Worm (Caenorhabditis elegans) whole organism, mixed stage, embryonic: ENCODE measurements around the gene ZC190.5.

Experiments used
- ceh-43 ChIP-seq: fragments of 200-800 bp; sonication (Bioruptor generic); optimal IDR thresholded peaks from 2 replicates; lab custom pipeline; 2018; ENCODE audit warnings: mild to moderate bottlenecking, missing genetic modification characterization, moderate library complexity, missing compliant biosample characterization
- ces-1 ChIP-seq: fragments of 150-350 bp; optimal IDR thresholded peaks from 2 replicates; lab custom pipeline; 2014; ENCODE audit warnings: missing biosample characterization, missing genetic modification reagents, missing genetic modification characterization
- elt-1 ChIP-seq: sonication (generic microtip); optimal IDR thresholded peaks from 2 replicates; lab custom pipeline; 2017; ENCODE audit warnings: missing genetic modification characterization, mild to moderate bottlenecking, missing compliant biosample characterization, antibody characterized with exemption, moderate library complexity, borderline replicate concordance; ENCODE audit not compliant: insufficient read depth
- lsy-2 ChIP-seq: fragments of 150-350 bp; optimal IDR thresholded peaks from 2 replicates; lab custom pipeline; 2014; ENCODE audit warnings: missing biosample characterization, missing genetic modification characterization
- nhr-2 ChIP-seq: fragments of 150-350 bp; optimal IDR thresholded peaks from 2 replicates; lab custom pipeline; 2014; ENCODE audit warnings: missing biosample characterization, missing genetic modification characterization
- nhr-237 ChIP-seq: fragments of 150-350 bp; optimal IDR thresholded peaks from 2 replicates; lab custom pipeline; 2014; ENCODE audit warnings: missing biosample characterization, missing genetic modification characterization
- nhr-28 ChIP-seq: fragments of 150-350 bp; optimal IDR thresholded peaks from 2 replicates; lab custom pipeline; 2014; ENCODE audit warnings: missing biosample characterization, missing genetic modification characterization
- pha-4 ChIP-seq: fragments of 150-350 bp; optimal IDR thresholded peaks from 2 replicates; lab custom pipeline; 2018; ENCODE audit warnings: missing biosample characterization, missing genetic modification reagents, missing genetic modification characterization
- snpc-4 ChIP-seq: fragments of 150-350 bp; optimal IDR thresholded peaks from 2 replicates; lab custom pipeline; 2014; ENCODE audit warnings: missing biosample characterization, missing genetic modification characterization
- sptf-1 ChIP-seq: sonication (generic microtip); optimal IDR thresholded peaks from 2 replicates; lab custom pipeline; 2017; ENCODE audit warnings: mild to moderate bottlenecking, missing genetic modification characterization, moderate library complexity, missing compliant biosample characterization
- tbx-8 ChIP-seq: fragments of 200-800 bp; sonication (Bioruptor generic); optimal IDR thresholded peaks from 2 replicates; lab custom pipeline; 2018; ENCODE audit warnings: mild to moderate bottlenecking, missing genetic modification characterization, moderate library complexity, missing compliant biosample characterization
- unc-39 ChIP-seq: fragments of 150-350 bp; optimal IDR thresholded peaks from 2 replicates; lab custom pipeline; 2014; ENCODE audit warnings: missing biosample characterization, missing genetic modification characterization

DNA sequence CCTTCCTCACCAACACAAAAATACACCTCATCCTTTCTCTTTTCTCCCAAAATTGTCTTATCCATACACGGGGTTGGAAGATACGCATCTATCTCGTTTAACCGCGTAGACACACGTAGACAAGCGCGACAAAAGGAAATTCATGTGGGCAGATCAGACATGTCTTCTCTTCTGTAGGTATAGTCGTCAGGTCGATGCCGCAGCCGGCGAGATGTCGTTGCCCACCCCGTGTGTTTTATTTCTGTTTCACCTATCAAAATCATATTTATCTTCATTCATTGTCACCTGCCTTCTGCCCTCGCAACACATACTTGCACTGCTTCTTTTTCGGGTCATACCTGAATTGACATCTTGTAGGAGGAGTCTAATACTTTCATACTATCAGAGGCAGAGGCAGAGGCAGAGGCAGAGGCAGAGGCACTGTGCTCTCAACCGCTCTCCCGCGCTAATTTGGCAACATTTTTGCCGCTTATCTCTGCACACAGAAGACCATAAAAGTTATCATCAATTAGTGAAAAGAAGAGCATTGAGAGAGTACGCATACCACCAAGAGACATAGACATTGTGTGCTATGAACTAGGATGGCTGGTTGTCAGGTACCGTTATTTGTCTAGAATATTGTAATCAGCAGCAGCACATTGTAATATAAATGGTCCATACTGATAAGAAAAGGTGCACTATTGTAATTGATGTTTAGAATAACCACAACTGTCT, 12.0 kb downstream of the ZC190.5 start:
- no peak for TF ChIP-seq sptf-1 (tag; lab: Kevin White, UChicago)
- no peak for TF ChIP-seq nhr-237 (tag; lab: Kevin White, UChicago)
- TF ChIP-seq lsy-2 (tag; lab: Kevin White, UChicago) = no peak
- no peak for TF ChIP-seq nhr-2
- TF ChIP-seq unc-39 = no peak
- TF ChIP-seq tbx-8 (GFP tag; lab: Kevin White, UChicago) = no peak
- peak; percentile 60 for TF ChIP-seq elt-1 (tag; lab: Kevin White, UChicago)
- TF ChIP-seq snpc-4 (tag; lab: Kevin White, UChicago) = no peak
- no peak for TF ChIP-seq nhr-28 (tag; lab: Kevin White, UChicago)
- no peak for TF ChIP-seq ceh-43 (GFP tag; lab: Kevin White, UChicago)
- no peak for TF ChIP-seq pha-4 (tag; lab: Kevin White, UChicago)
- TF ChIP-seq ces-1 = no peak
